Worm (Caenorhabditis elegans): ENCODE results near the gene Y53G8AM.8.

Gene Y53G8AM.8

DNA sequence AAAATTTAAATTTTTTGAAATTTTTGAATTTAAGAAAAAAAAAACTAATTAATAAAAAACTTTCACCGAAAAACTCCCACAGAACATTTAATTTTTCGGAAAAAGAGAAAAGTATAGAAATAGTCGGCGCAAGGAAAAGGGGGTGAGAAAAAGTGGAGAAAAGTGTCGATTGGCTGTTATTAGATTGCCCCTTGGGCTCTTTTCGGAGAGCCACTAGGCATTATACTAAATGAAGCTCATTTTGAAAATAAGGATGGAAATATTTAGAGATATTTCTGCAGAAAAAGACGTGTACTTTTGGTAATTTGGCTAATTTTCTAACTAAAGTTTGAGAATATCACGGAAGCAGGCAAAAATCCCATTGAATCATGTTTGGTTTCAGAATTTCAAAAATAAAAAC is 54.4 kb downstream of the Y53G8AM.8 start:
- peak in 1 of 2 experiments; percentile 3 for TF ChIP-seq lsy-2 (tag; optimal IDR thresholded peaks at IDR 0.05)
- TF ChIP-seq lin-14 (GFP tag; optimal IDR thresholded peaks at IDR 0.05): peak; percentile 60
- TF ChIP-seq grh-1 (GFP tag; IDR thresholded peaks at IDR 0.05): no peak
- TF ChIP-seq lin-15B (tag; optimal IDR thresholded peaks at IDR 0.05): no peak
- no peak for TF ChIP-seq blmp-1 (tag; optimal IDR thresholded peaks at IDR 0.05)
- TF ChIP-seq nhr-85 (tag): peak; percentile 18
- TF ChIP-seq nhr-47 (tag; optimal IDR thresholded peaks at IDR 0.05): peak; percentile 17
- no peak for TF ChIP-seq ztf-4 (tag; optimal IDR thresholded peaks at IDR 0.05)

DNA sequence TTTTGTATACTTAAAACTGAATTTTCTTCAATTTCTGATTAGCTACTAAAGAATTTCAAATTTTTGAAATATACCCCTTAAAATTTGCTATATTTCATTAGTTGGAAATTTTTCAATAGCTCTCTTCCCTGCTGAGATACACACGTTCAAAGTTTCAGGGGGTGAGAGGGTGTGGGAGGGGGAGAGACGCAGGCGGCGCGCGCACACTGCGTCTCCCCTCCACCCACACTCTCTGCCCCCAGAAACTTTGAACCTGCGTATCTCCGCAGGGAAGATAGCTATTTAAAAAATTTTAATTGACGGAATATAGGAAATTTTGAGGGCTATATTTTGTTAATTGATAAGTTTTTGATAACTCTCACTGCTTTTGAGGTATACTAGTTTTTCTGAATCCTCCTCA is 55.8 kb downstream of the Y53G8AM.8 start:
- TF ChIP-seq ets-5 (GFP tag; IDR thresholded peaks at IDR 0.05) (no peak), sup-37 (GFP tag; optimal IDR thresholded peaks at IDR 0.05) (no peak)

DNA sequence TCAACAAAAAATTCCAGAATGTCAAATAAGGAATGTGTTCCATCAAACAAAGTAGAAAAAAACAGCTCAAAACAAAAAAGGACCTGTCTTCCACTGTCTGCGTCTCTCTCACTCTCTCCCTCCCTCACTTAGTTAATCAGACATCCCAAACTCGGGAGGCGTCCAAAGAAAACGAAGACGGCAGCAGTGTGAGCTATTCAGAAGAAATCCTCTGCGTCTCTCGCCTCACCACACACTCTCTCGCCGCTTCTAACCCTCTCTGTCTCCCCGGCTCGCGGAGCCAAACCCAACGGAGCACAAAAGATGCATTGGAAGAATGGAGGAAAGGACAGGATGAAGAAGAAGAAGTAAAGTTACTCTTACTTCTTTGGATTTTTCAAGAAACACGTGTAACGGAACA is 58.2 kb downstream of the Y53G8AM.8 start:
- no peak for TF ChIP-seq nhr-77 (tag; optimal IDR thresholded peaks at IDR 0.05)
- no peak for TF ChIP-seq sptf-1 (tag; optimal IDR thresholded peaks at IDR 0.05)
- TF ChIP-seq sup-37 (GFP tag; optimal IDR thresholded peaks at IDR 0.05): no peak
- no peak for TF ChIP-seq nhr-85 (tag)
- no peak for TF ChIP-seq nhr-20 (tag; optimal IDR thresholded peaks at IDR 0.05)
- TF ChIP-seq irx-1 (tag; optimal IDR thresholded peaks at IDR 0.05): no peak
- TF ChIP-seq pax-3 (tag; optimal IDR thresholded peaks at IDR 0.05): no peak
- TF ChIP-seq egl-13 (tag; optimal IDR thresholded peaks at IDR 0.05): no peak
- TF ChIP-seq nhr-47 (tag; optimal IDR thresholded peaks at IDR 0.05): peak; percentile 59
- TF ChIP-seq aly-2 (tag; optimal IDR thresholded peaks at IDR 0.05): no peak
- no peak for TF ChIP-seq nhr-237 (tag; optimal IDR thresholded peaks at IDR 0.05)
- peak; percentile 16 for TF ChIP-seq lin-13 (GFP tag; optimal IDR thresholded peaks at IDR 0.05)
- no peak for TF ChIP-seq ztf-4 (tag; optimal IDR thresholded peaks at IDR 0.05)
- no peak for TF ChIP-seq C04F5.9 (tag; optimal IDR thresholded peaks at IDR 0.05)
- TF ChIP-seq pag-3 (tag; optimal IDR thresholded peaks at IDR 0.05; ENCODE audit: borderline replicate concordance, insufficient read depth): no peak
- no peak for TF ChIP-seq ces-1 (GFP tag; optimal IDR thresholded peaks at IDR 0.05)
- TF ChIP-seq lin-14 (GFP tag; optimal IDR thresholded peaks at IDR 0.05): peak; percentile 89
- TF ChIP-seq nhr-12 (tag; optimal IDR thresholded peaks at IDR 0.05): no peak
- TF ChIP-seq blmp-1 (tag; optimal IDR thresholded peaks at IDR 0.05): no peak
- no peak for TF ChIP-seq alr-1 (tag; optimal IDR thresholded peaks at IDR 0.05; ENCODE audit: borderline replicate concordance)
- TF ChIP-seq mab-9 (GFP tag; IDR thresholded peaks at IDR 0.05): no peak
- TF ChIP-seq tlp-1 (tag; optimal IDR thresholded peaks at IDR 0.05): no peak
- TF ChIP-seq tbx-2 (tag; optimal IDR thresholded peaks at IDR 0.05): peak; percentile 49
- TF ChIP-seq C34B4.2 (tag; optimal IDR thresholded peaks at IDR 0.05): no peak
- no peak for TF ChIP-seq hlh-4 (tag; optimal IDR thresholded peaks at IDR 0.05)
- TF ChIP-seq mef-2 (tag; optimal IDR thresholded peaks at IDR 0.05): no peak
- TF ChIP-seq unc-30 (tag; optimal IDR thresholded peaks at IDR 0.05): no peak
- no peak for TF ChIP-seq unc-62 (GFP tag; optimal IDR thresholded peaks at IDR 0.05)
- TF ChIP-seq ztf-11 (tag; optimal IDR thresholded peaks at IDR 0.05): no peak
- TF ChIP-seq lin-39 (tag; optimal IDR thresholded peaks at IDR 0.05): no peak
- no peak for TF ChIP-seq vab-15 (tag; optimal IDR thresholded peaks at IDR 0.05)
- TF ChIP-seq isw-1 (GFP tag; IDR thresholded peaks at IDR 0.05): 0 out of 2 replicates have a peak, but pooled peaks have one; percentile 19
- TF ChIP-seq zip-4 (GFP tag; optimal IDR thresholded peaks at IDR 0.05): no peak
- TF ChIP-seq nhr-76 (tag; optimal IDR thresholded peaks at IDR 0.05): no peak
- no peak for TF ChIP-seq F16B12.6 (tag; optimal IDR thresholded peaks at IDR 0.05)
- no peak for TF ChIP-seq nhr-11 (tag; optimal IDR thresholded peaks at IDR 0.05)
- TF ChIP-seq lir-3 (tag; optimal IDR thresholded peaks at IDR 0.05; ENCODE audit: poor library complexity): no peak
- TF ChIP-seq egl-27 (tag; optimal IDR thresholded peaks at IDR 0.05): no peak
- TF ChIP-seq aha-1 (tag; optimal IDR thresholded peaks at IDR 0.05): no peak
- no peak for TF ChIP-seq efl-3 (GFP tag; optimal IDR thresholded peaks at IDR 0.05)
- no peak for TF ChIP-seq ceh-63 (GFP tag; optimal IDR thresholded peaks at IDR 0.05)
- TF ChIP-seq mdl-1 (tag; optimal IDR thresholded peaks at IDR 0.05): no peak
- peak; percentile 50 for TF ChIP-seq swsn-7 (tag; optimal IDR thresholded peaks at IDR 0.05)
- TF ChIP-seq fkh-4 (tag; optimal IDR thresholded peaks at IDR 0.05; ENCODE audit: borderline replicate concordance): no peak
- no peak for TF ChIP-seq hlh-17 (GFP tag; optimal IDR thresholded peaks at IDR 0.05; ENCODE audit: borderline replicate concordance)

All from whole organism, L1 larva.